Worm (Caenorhabditis elegans) whole organism, late embryonic: ENCODE data around the gene pssy-1.

Source experiments
- C08G9.2 ChIP-seq: sonication (generic microtip); optimal IDR thresholded peaks from 2 replicates; lab custom pipeline; 2016; ENCODE audit warnings: mild to moderate bottlenecking, missing genetic modification characterization, moderate library complexity, missing compliant biosample characterization
- F13H6.1 ChIP-seq: sonication (generic microtip); optimal IDR thresholded peaks from 2 replicates; lab custom pipeline; 2016; ENCODE audit warnings: missing genetic modification characterization, missing compliant biosample characterization
- K02D7.2 ChIP-seq: sonication (generic microtip); optimal IDR thresholded peaks from 2 replicates; lab custom pipeline; 2017; ENCODE audit warnings: mild to moderate bottlenecking, missing genetic modification characterization, missing compliant biosample characterization
- Y22D7AL.16 ChIP-seq: sonication (generic microtip); optimal IDR thresholded peaks from 2 replicates; lab custom pipeline; 2016; ENCODE audit warnings: missing genetic modification characterization, missing compliant biosample characterization
- ahr-1 ChIP-seq: sonication (generic microtip); optimal IDR thresholded peaks from 2 replicates; lab custom pipeline; 2016; ENCODE audit warnings: missing genetic modification characterization, missing compliant biosample characterization
- ama-1 ChIP-seq: fragments of 150-350 bp; optimal IDR thresholded peaks from 2 replicates; lab custom pipeline; 2014
- ceh-19 ChIP-seq: fragments of 200-800 bp; sonication (Bioruptor generic); optimal IDR thresholded peaks from 2 replicates; lab custom pipeline; 2018; ENCODE audit warnings: mild to moderate bottlenecking, missing genetic modification characterization, missing compliant biosample characterization
- ceh-2 ChIP-seq: sonication (generic microtip); optimal IDR thresholded peaks from 2 replicates; lab custom pipeline; 2016; ENCODE audit warnings: missing genotype, missing genetic modification characterization, missing compliant biosample characterization
- ceh-22 ChIP-seq: sonication (generic microtip); optimal IDR thresholded peaks from 2 replicates; lab custom pipeline; 2017; ENCODE audit warnings: missing biosample characterization, missing genetic modification characterization
- ceh-34 ChIP-seq: sonication (generic microtip); optimal IDR thresholded peaks from 2 replicates; lab custom pipeline; 2016; ENCODE audit warnings: mild to moderate bottlenecking, missing genetic modification characterization, missing compliant biosample characterization
- ceh-45 ChIP-seq: fragments of 200-800 bp; sonication (Bioruptor generic); IDR thresholded peaks from 2 replicates; pipeline ENCODE4 v1.3.6; 2022; ENCODE audit warnings: missing genetic modification reagents, missing genetic modification characterization, missing compliant biosample characterization
- ceh-6 ChIP-seq: fragments of 200-800 bp; sonication (Bioruptor generic); optimal IDR thresholded peaks from 2 replicates; lab custom pipeline; 2018; ENCODE audit warnings: mild to moderate bottlenecking, missing genetic modification characterization, missing compliant biosample characterization
- dve-1 ChIP-seq: sonication (generic microtip); optimal IDR thresholded peaks from 2 replicates; lab custom pipeline; 2017; ENCODE audit warnings: antibody characterized with exemption, mild to moderate bottlenecking, missing genetic modification characterization, missing compliant biosample characterization
- elt-2 ChIP-seq: sonication (generic microtip); optimal IDR thresholded peaks from 2 replicates; lab custom pipeline; 2016; ENCODE audit warnings: missing genetic modification reagents, missing genetic modification characterization, missing compliant biosample characterization
- fax-1 ChIP-seq: sonication (generic microtip); optimal IDR thresholded peaks from 2 replicates; lab custom pipeline; 2016; ENCODE audit warnings: missing genotype, missing genetic modification characterization, missing compliant biosample characterization
- fkh-10 ChIP-seq: fragments of 150-350 bp; optimal IDR thresholded peaks from 2 replicates; lab custom pipeline; 2014; ENCODE audit warnings: missing biosample characterization, missing genetic modification reagents, missing genetic modification characterization
- hlh-13 ChIP-seq: fragments of 200-800 bp; sonication (Bioruptor generic); optimal IDR thresholded peaks from 2 replicates; lab custom pipeline; 2018; ENCODE audit warnings: mild to moderate bottlenecking, missing genetic modification characterization, missing compliant biosample characterization
- hlh-8 ChIP-seq: sonication (generic microtip); optimal IDR thresholded peaks from 2 replicates; lab custom pipeline; 2016; ENCODE audit warnings: missing genotype, missing genetic modification characterization, missing compliant biosample characterization
- lim-6 ChIP-seq: sonication (generic microtip); optimal IDR thresholded peaks from 2 replicates; lab custom pipeline; 2016; ENCODE audit warnings: missing genetic modification characterization, missing compliant biosample characterization
- lin-11 ChIP-seq: fragments of 200-800 bp; sonication (Bioruptor generic); optimal IDR thresholded peaks from 2 replicates; lab custom pipeline; 2018; ENCODE audit warnings: mild to moderate bottlenecking, missing genetic modification characterization, missing compliant biosample characterization
- madf-2 ChIP-seq: sonication (generic microtip); optimal IDR thresholded peaks from 2 replicates; lab custom pipeline; 2017; ENCODE audit warnings: missing genetic modification characterization, missing compliant biosample characterization
- mec-3 ChIP-seq: sonication (generic microtip); optimal IDR thresholded peaks from 2 replicates; lab custom pipeline; 2016; ENCODE audit warnings: borderline replicate concordance, missing genetic modification characterization, missing compliant biosample characterization
- nhr-11 ChIP-seq: fragments of 150-350 bp; optimal IDR thresholded peaks from 2 replicates; lab custom pipeline; 2014; ENCODE audit warnings: missing biosample characterization, missing genetic modification characterization
- nhr-232 ChIP-seq: sonication (generic microtip); optimal IDR thresholded peaks from 2 replicates; lab custom pipeline; 2016; ENCODE audit warnings: missing genetic modification characterization, missing compliant biosample characterization
- npax-4 ChIP-seq: sonication (generic microtip); optimal IDR thresholded peaks from 2 replicates; lab custom pipeline; 2016; ENCODE audit warnings: missing genetic modification characterization, missing compliant biosample characterization
- pat-9 ChIP-seq: fragments of 200-800 bp; sonication (Bioruptor generic); optimal IDR thresholded peaks from 2 replicates; lab custom pipeline; 2018; ENCODE audit warnings: mild to moderate bottlenecking, missing genetic modification characterization, moderate library complexity, missing compliant biosample characterization
- pha-2 ChIP-seq: sonication (generic microtip); optimal IDR thresholded peaks from 2 replicates; lab custom pipeline; 2017; ENCODE audit warnings: mild to moderate bottlenecking, missing genetic modification characterization, missing compliant biosample characterization
- pqm-1 ChIP-seq: sonication (generic microtip); optimal IDR thresholded peaks from 2 replicates; lab custom pipeline; 2016; ENCODE audit warnings: missing genetic modification characterization, missing compliant biosample characterization
- pros-1 ChIP-seq: fragments of 150-350 bp; optimal IDR thresholded peaks from 2 replicates; lab custom pipeline; 2014; ENCODE audit warnings: missing biosample characterization, missing genetic modification reagents, missing genetic modification characterization
- ref-2 ChIP-seq: sonication (generic microtip); optimal IDR thresholded peaks from 2 replicates; lab custom pipeline; 2016; ENCODE audit warnings: missing genetic modification characterization, missing compliant biosample characterization
- rnt-1 ChIP-seq: sonication (generic microtip); optimal IDR thresholded peaks from 2 replicates; lab custom pipeline; 2016; ENCODE audit warnings: missing genetic modification characterization, missing compliant biosample characterization
- sdc-2 ChIP-seq: sonication (generic microtip); optimal IDR thresholded peaks from 2 replicates; lab custom pipeline; 2016; ENCODE audit warnings: missing genotype, missing genetic modification characterization, missing compliant biosample characterization
- sox-2 ChIP-seq: fragments of 200-800 bp; sonication (Bioruptor generic); IDR thresholded peaks from 2 replicates; pipeline ENCODE4 v1.3.6; 2022; ENCODE audit warnings: missing genetic modification reagents, missing genetic modification characterization, missing compliant biosample characterization
- syd-9 ChIP-seq: sonication (generic microtip); optimal IDR thresholded peaks from 2 replicates; lab custom pipeline; 2016; ENCODE audit warnings: mild to moderate bottlenecking, missing genetic modification characterization, moderate library complexity, missing compliant biosample characterization
- ttx-3 ChIP-seq: sonication (generic microtip); optimal IDR thresholded peaks from 2 replicates; lab custom pipeline; 2016; ENCODE audit warnings: missing genetic modification reagents, missing genetic modification characterization, missing compliant biosample characterization
- unc-42 ChIP-seq: sonication (generic microtip); optimal IDR thresholded peaks from 2 replicates; lab custom pipeline; 2016; ENCODE audit warnings: missing genotype, missing genetic modification characterization, missing compliant biosample characterization
- zip-5 ChIP-seq: sonication (generic microtip); optimal IDR thresholded peaks from 2 replicates; lab custom pipeline; 2016; ENCODE audit warnings: missing genetic modification characterization, missing compliant biosample characterization

Gene pssy-1

DNA sequence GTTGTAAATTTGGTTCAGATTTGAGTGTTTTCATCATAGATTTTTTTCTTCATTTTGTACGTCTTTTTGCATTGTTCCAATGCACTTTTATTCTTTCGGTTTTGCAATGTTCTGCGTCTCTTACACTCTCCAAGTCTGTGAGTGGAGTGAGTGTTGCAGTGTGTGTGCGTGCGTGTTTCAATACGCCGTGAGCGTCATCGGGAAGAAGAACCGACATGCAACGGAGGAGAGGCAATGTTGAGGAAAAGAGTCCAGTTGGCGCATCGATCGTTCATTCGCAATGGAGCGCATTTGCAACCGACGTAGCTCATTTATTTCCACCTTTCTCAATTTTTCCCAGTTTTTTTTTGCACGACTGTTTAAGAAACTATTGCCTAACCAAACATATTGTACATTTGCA is 6.8 kb upstream of the pssy-1 start, which contains the start of gene ZC506.1 (continued):
- TF ChIP-seq fkh-10 (no peak), ceh-2 (tag; lab: Kevin White, UChicago) (no peak), pha-2 (tag; lab: Kevin White, UChicago) (no peak), sox-2 (no peak), Y22D7AL.16 (tag; lab: Kevin White, UChicago) (no peak), nhr-11 (tag; lab: Kevin White, UChicago) (no peak), rnt-1 (tag; lab: Kevin White, UChicago) (peak; percentile 87), fax-1 (tag; lab: Kevin White, UChicago) (no peak), lim-6 (peak; percentile 33), ref-2 (tag; lab: Kevin White, UChicago) (peak; percentile 86), unc-42 (peak; percentile 85), ceh-6 (GFP tag; lab: Kevin White, UChicago) (no peak), hlh-13 (GFP tag; lab: Kevin White, UChicago) (no peak)

DNA sequence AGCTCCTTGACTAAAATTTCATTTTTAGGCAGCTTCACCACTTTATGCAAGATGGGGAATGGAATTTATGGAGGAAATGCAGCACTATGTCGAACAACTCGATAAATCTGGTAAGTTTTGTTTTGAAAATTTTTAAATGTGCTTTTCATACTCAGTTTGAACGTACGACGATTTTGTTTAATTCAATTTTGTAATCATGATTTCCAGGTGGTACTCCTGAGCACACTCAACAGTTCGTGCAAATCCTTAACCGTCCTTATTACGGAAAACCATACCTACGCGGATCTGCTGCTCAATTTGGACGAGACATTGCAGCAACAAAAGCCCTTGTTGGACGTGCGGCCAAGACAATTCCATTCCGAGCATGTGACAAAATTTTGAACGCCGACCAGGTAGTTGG is 2.9 kb upstream of the pssy-1 start:
- TF ChIP-seq hlh-13 (GFP tag; lab: Kevin White, UChicago) = no peak
- TF ChIP-seq pat-9 (tag; lab: Kevin White, UChicago) = no peak
- no peak for TF ChIP-seq zip-5 (tag; lab: Kevin White, UChicago)
- no peak for TF ChIP-seq C08G9.2
- no peak for TF ChIP-seq ceh-22 (tag; lab: Kevin White, UChicago)
- no peak for TF ChIP-seq madf-2 (tag; lab: Kevin White, UChicago)
- no peak for TF ChIP-seq nhr-232 (tag; lab: Kevin White, UChicago)
- TF ChIP-seq K02D7.2 = no peak
- no peak for TF ChIP-seq lin-11 (tag; lab: Kevin White, UChicago)
- no peak for TF ChIP-seq ceh-34 (tag; lab: Kevin White, UChicago)
- TF ChIP-seq ama-1 (lab: Kevin White, UChicago) = no peak
- no peak for TF ChIP-seq pqm-1 (tag; lab: Kevin White, UChicago)
- TF ChIP-seq sox-2 = no peak
- TF ChIP-seq ahr-1 (tag; lab: Kevin White, UChicago) = no peak
- no peak for TF ChIP-seq fax-1 (tag; lab: Kevin White, UChicago)
- TF ChIP-seq pha-2 (tag; lab: Kevin White, UChicago) = no peak

DNA sequence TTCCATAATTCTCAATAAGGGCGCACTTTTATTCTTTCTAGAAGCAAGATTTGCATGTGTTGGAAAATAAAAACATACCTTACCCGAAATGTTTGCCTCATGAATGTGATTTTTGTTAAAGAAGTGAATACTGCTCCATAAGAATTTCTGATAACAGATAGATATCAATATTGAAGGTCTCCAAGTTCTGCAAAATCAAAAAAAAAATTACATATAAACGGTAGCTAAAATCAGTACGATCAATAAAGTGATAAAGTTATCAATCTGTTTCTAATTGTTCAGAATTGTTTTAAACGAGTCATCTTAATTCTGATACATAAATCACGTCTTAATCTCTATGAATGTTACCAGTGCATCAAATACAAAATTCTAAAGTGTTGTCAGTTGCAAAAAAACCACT is 10.8 kb downstream of the pssy-1 start, which contains the start of gene mgl-1:
Gene mgl-1, minus strand, starts transcription at position 101 of the 400 bp plus-strand sequence.
- TF ChIP-seq hlh-8 (no peak), ttx-3 (tag; lab: Kevin White, UChicago) (no peak), ceh-45 (GFP tag; lab: Robert Waterston, UW) (no peak), pros-1 (tag; lab: Kevin White, UChicago) (no peak), fax-1 (tag; lab: Kevin White, UChicago) (no peak), nhr-11 (tag; lab: Kevin White, UChicago) (no peak), pat-9 (tag; lab: Kevin White, UChicago) (no peak), ref-2 (tag; lab: Kevin White, UChicago) (no peak), sdc-2 (tag; lab: Kevin White, UChicago) (no peak), dve-1 (tag; lab: Kevin White, UChicago) (no peak), lim-6 (no peak), mec-3 (tag; lab: Kevin White, UChicago) (no peak), F13H6.1 (tag; lab: Kevin White, UChicago) (no peak), elt-2 (tag; lab: Kevin White, UChicago) (no peak), npax-4 (no peak)

DNA sequence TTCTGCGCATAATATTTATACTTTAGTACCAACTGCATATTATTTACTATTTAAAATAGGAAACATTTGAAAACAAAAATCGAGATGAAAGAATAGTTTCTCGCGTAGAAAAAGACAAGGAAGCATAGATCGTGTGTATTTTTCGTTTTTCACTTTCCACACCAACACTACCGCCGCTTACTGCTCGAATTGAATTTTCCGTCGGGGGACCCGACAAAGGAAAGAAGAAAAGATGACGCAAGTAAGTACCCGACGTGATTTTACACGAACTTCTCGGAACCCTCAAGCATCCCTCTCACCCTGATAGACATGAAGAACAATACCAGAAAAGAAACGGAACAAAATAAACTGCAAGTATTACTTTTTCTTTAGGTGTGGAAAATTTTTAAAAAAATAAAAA is 15.9 kb downstream of the pssy-1 start:
- no peak for TF ChIP-seq syd-9 (tag; lab: Kevin White, UChicago)
- no peak for TF ChIP-seq pros-1 (tag; lab: Kevin White, UChicago)
- TF ChIP-seq ceh-19 (GFP tag; lab: Kevin White, UChicago) = no peak
- no peak for TF ChIP-seq ceh-34 (tag; lab: Kevin White, UChicago)
